Worm (Caenorhabditis elegans) whole organism, L4 larva: Measurements from ENCODE around the gene acs-1.
A peak's percentile ranks its signal among the peaks of the same experiment; 100 is the strongest.

Source experiments
- F26F4.8 ChIP-seq: fragments of 200-800 bp; sonication (Bioruptor generic); conservative IDR thresholded peaks from 2 replicates; pipeline ENCODE4 v1.3.6; 2022; ENCODE audit warnings: missing genetic modification characterization, missing compliant biosample characterization
- T20F7.1 ChIP-seq: fragments of 200-800 bp; sonication (Bioruptor generic); optimal IDR thresholded peaks from 2 replicates; lab custom pipeline; 2018; ENCODE audit warnings: mild to moderate bottlenecking, missing genetic modification characterization, missing compliant biosample characterization
- Y75B8A.6 ChIP-seq: fragments of 200-800 bp; sonication (Bioruptor generic); IDR thresholded peaks from 2 replicates; pipeline ENCODE4 v1.3.6; 2022; ENCODE audit warnings: missing genetic modification reagents, missing genetic modification characterization, missing compliant biosample characterization
- aha-1 ChIP-seq: fragments of 150-350 bp; peaks from one replicate; lab custom pipeline; 2014; ENCODE audit warnings: missing biosample characterization, missing genetic modification characterization
- ama-1 ChIP-seq: fragments of 150-350 bp; optimal IDR thresholded peaks from 2 replicates; lab custom pipeline; 2014; ENCODE audit warnings: inconsistent platforms, mixed read lengths
- ceh-20 ChIP-seq: fragments of 200-800 bp; sonication (Bioruptor generic); IDR thresholded peaks from 2 replicates; pipeline ENCODE4 v1.3.6; 2022; ENCODE audit warnings: missing genetic modification reagents, missing genetic modification characterization, missing compliant biosample characterization
- ceh-44 ChIP-seq: fragments of 200-800 bp; sonication (Bioruptor generic); IDR thresholded peaks from 2 replicates; pipeline ENCODE4 v1.3.6; 2022; ENCODE audit warnings: missing genetic modification reagents, missing genetic modification characterization, missing compliant biosample characterization
- cey-2 ChIP-seq: sonication (generic microtip); optimal IDR thresholded peaks from 3 replicates; lab custom pipeline; 2017; ENCODE audit warnings: missing genetic modification characterization, mild to moderate bottlenecking, missing compliant biosample characterization, antibody characterized with exemption, borderline replicate concordance; ENCODE audit not compliant: insufficient read depth
- ctbp-1 ChIP-seq: fragments of 200-800 bp; sonication (Bioruptor generic); IDR thresholded peaks from 2 replicates; pipeline ENCODE4 v1.3.6; 2022; ENCODE audit warnings: missing genetic modification reagents, missing genetic modification characterization, missing compliant biosample characterization
- daf-16 ChIP-seq, 3 experiments: sonication (generic microtip); optimal IDR thresholded peaks; 2 replicates each; lab custom pipeline; 2016 to 2017; ENCODE audit warnings: missing genetic modification characterization in 3 of 3, missing genetic modification reagents in 3 of 3, mild to moderate bottlenecking in 2 of 3, missing compliant biosample characterization in 2 of 3, missing biosample characterization in 1 of 3, moderate library complexity in 1 of 3
- dmd-6 ChIP-seq: fragments of 200-800 bp; sonication (Bioruptor generic); IDR thresholded peaks from 2 replicates; pipeline ENCODE4 v1.3.6; 2022; ENCODE audit warnings: missing genetic modification reagents, missing genetic modification characterization, missing compliant biosample characterization
- dmd-9 ChIP-seq: fragments of 200-800 bp; sonication (Bioruptor generic); IDR thresholded peaks from 2 replicates; pipeline ENCODE4 v1.3.6; 2022; ENCODE audit warnings: missing genetic modification reagents, missing genetic modification characterization, missing compliant biosample characterization
- dve-1 ChIP-seq: sonication (generic microtip); optimal IDR thresholded peaks from 2 replicates; lab custom pipeline; 2017; ENCODE audit warnings: antibody characterized with exemption, mild to moderate bottlenecking, missing genetic modification characterization, missing compliant biosample characterization; ENCODE audit not compliant: insufficient read depth
- fos-1 ChIP-seq: fragments of 150-350 bp; optimal IDR thresholded peaks from 2 replicates; lab custom pipeline; 2014; ENCODE audit warnings: missing biosample characterization, missing genetic modification characterization
- hif-1 ChIP-seq, 2 experiments: sonication (generic microtip); optimal IDR thresholded peaks; 2 replicates each; lab custom pipeline; 2016 to 2017; ENCODE audit warnings: missing compliant biosample characterization in 2 of 2, missing genetic modification characterization in 2 of 2, missing genetic modification reagents in 2 of 2, missing genotype in 2 of 2, mild to moderate bottlenecking in 1 of 2
- hlh-11 ChIP-seq: fragments of 200-800 bp; sonication (Bioruptor generic); optimal IDR thresholded peaks from 2 replicates; lab custom pipeline; 2018; ENCODE audit warnings: mild to moderate bottlenecking, missing genetic modification characterization, missing compliant biosample characterization
- hlh-30 ChIP-seq: sonication (generic microtip); optimal IDR thresholded peaks from 2 replicates; lab custom pipeline; 2017; ENCODE audit warnings: antibody characterized with exemption, mild to moderate bottlenecking, missing genetic modification characterization, missing compliant biosample characterization; ENCODE audit not compliant: insufficient read depth
- hmg-1.1 ChIP-seq: fragments of 200-800 bp; sonication (Bioruptor generic); IDR thresholded peaks from 2 replicates; pipeline ENCODE4 v1.3.6; 2022; ENCODE audit warnings: missing genetic modification reagents, missing genetic modification characterization, missing compliant biosample characterization
- lin-1 ChIP-seq: fragments of 200-800 bp; sonication (Bioruptor generic); IDR thresholded peaks from 2 replicates; pipeline ENCODE4 v1.3.6; 2022; ENCODE audit warnings: missing genetic modification reagents, missing genetic modification characterization, missing compliant biosample characterization
- lin-13 ChIP-seq: fragments of 150-350 bp; optimal IDR thresholded peaks from 2 replicates; lab custom pipeline; 2014; ENCODE audit warnings: missing biosample characterization, missing genetic modification reagents, missing genetic modification characterization
- lin-15B ChIP-seq: fragments of 150-350 bp; sonication (generic microtip); optimal IDR thresholded peaks from 3 replicates; lab custom pipeline; 2014; ENCODE audit warnings: missing biosample characterization, missing genetic modification characterization
- lsy-2 ChIP-seq, 2 experiments: fragments of 150-350 bp in 1 of 2; sonication (generic microtip) in 1 of 2; optimal IDR thresholded peaks; 2 replicates each; lab custom pipeline; 2014 to 2017; ENCODE audit warnings: missing biosample characterization in 2 of 2, missing genetic modification characterization in 2 of 2
- madf-5 ChIP-seq, 2 experiments: fragments of 200-800 bp; sonication (Bioruptor generic); IDR thresholded peaks; 2 replicates each; pipeline ENCODE4 v1.3.6; 2022; ENCODE audit warnings: missing compliant biosample characterization in 2 of 2, missing genetic modification characterization in 2 of 2
- madf-9 ChIP-seq: fragments of 200-800 bp; sonication (Bioruptor generic); conservative IDR thresholded peaks from 2 replicates; pipeline ENCODE4 v1.3.6; 2022; ENCODE audit warnings: missing genetic modification reagents, missing genetic modification characterization, missing compliant biosample characterization
- mdl-1 ChIP-seq, 2 experiments: fragments of 150-350 bp in 1 of 2; sonication (generic microtip) in 1 of 2; optimal IDR thresholded peaks; 2 replicates each; lab custom pipeline; 2014 to 2017; ENCODE audit warnings: missing biosample characterization in 2 of 2, missing genetic modification characterization in 2 of 2
- mdt-29 ChIP-seq: fragments of 200-800 bp; sonication (Bioruptor generic); IDR thresholded peaks from 2 replicates; pipeline ENCODE4 v1.3.6; 2022; ENCODE audit warnings: missing genetic modification reagents, missing genetic modification characterization, missing compliant biosample characterization
- mep-1 ChIP-seq: fragments of 150-350 bp; sonication (generic microtip); optimal IDR thresholded peaks from 3 replicates; lab custom pipeline; 2014; ENCODE audit warnings: missing biosample characterization, missing genetic modification characterization
- mes-2 ChIP-seq: sonication (generic microtip); optimal IDR thresholded peaks from 2 replicates; lab custom pipeline; 2016; ENCODE audit warnings: missing genotype, mild to moderate bottlenecking, missing genetic modification characterization, missing compliant biosample characterization; ENCODE audit not compliant: poor library complexity, severe bottlenecking
- mxl-3 ChIP-seq: fragments of 200-800 bp; sonication (Bioruptor generic); optimal IDR thresholded peaks from 2 replicates; lab custom pipeline; 2018; ENCODE audit warnings: mild to moderate bottlenecking, missing genetic modification characterization, missing compliant biosample characterization
- nhr-10 ChIP-seq: fragments of 150-350 bp; optimal IDR thresholded peaks from 2 replicates; lab custom pipeline; 2014; ENCODE audit warnings: missing biosample characterization, missing genetic modification characterization
- nhr-25 ChIP-seq: sonication (generic microtip); optimal IDR thresholded peaks from 2 replicates; lab custom pipeline; 2017; ENCODE audit warnings: missing genetic modification characterization, mild to moderate bottlenecking, missing compliant biosample characterization, antibody characterized with exemption, moderate library complexity, borderline replicate concordance; ENCODE audit not compliant: insufficient read depth
- nhr-28 ChIP-seq: fragments of 150-350 bp; optimal IDR thresholded peaks from 2 replicates; lab custom pipeline; 2014; ENCODE audit warnings: missing biosample characterization, missing genetic modification characterization
- nhr-41 ChIP-seq: fragments of 200-800 bp; sonication (Bioruptor generic); IDR thresholded peaks from 2 replicates; pipeline ENCODE4 v1.3.6; 2022; ENCODE audit warnings: missing genetic modification reagents, missing genetic modification characterization, missing compliant biosample characterization
- nhr-48 ChIP-seq: sonication (generic microtip); optimal IDR thresholded peaks from 2 replicates; lab custom pipeline; 2016; ENCODE audit warnings: mild to moderate bottlenecking, missing genetic modification characterization, missing compliant biosample characterization
- nhr-6 ChIP-seq: fragments of 150-350 bp; optimal IDR thresholded peaks from 2 replicates; lab custom pipeline; 2014; ENCODE audit warnings: missing biosample characterization, missing genetic modification characterization
- php-3 ChIP-seq: fragments of 200-800 bp; sonication (Bioruptor generic); IDR thresholded peaks from 2 replicates; pipeline ENCODE4 v1.3.6; 2022; ENCODE audit warnings: missing genetic modification reagents, missing genetic modification characterization, missing compliant biosample characterization
- spr-1 ChIP-seq: sonication (generic microtip); optimal IDR thresholded peaks from 2 replicates; lab custom pipeline; 2016; ENCODE audit warnings: mild to moderate bottlenecking, missing genetic modification characterization, missing compliant biosample characterization
- spr-3 ChIP-seq: fragments of 200-800 bp; sonication (Bioruptor generic); optimal IDR thresholded peaks from 2 replicates; lab custom pipeline; 2018; ENCODE audit warnings: mild to moderate bottlenecking, missing genetic modification characterization, missing compliant biosample characterization
- tag-97 ChIP-seq: fragments of 200-800 bp; sonication (Bioruptor generic); IDR thresholded peaks from 2 replicates; pipeline ENCODE4 v1.3.6; 2022; ENCODE audit warnings: missing genetic modification characterization, missing compliant biosample characterization
- tra-1 ChIP-seq: fragments of 200-800 bp; sonication (Bioruptor generic); IDR thresholded peaks from 2 replicates; pipeline ENCODE4 v1.3.6; 2022; ENCODE audit warnings: missing genetic modification reagents, missing genetic modification characterization, missing compliant biosample characterization
- unc-62 ChIP-seq, 3 experiments: fragments of 150-350 bp in 1 of 3; sonication (generic microtip); optimal IDR thresholded peaks in 2 of 3; peaks in 1 of 3; 1 replicate in 1 of 3; 2 replicates in 2 of 3; lab custom pipeline; 2014 to 2017; ENCODE audit warnings: missing biosample characterization in 3 of 3, missing genetic modification characterization in 3 of 3, missing genetic modification reagents in 3 of 3, missing genotype in 1 of 3
- zfp-2 ChIP-seq: sonication (generic microtip); optimal IDR thresholded peaks from 2 replicates; lab custom pipeline; 2016; ENCODE audit warnings: mild to moderate bottlenecking, missing genetic modification characterization, missing compliant biosample characterization
- zip-2 ChIP-seq: fragments of 150-350 bp; optimal IDR thresholded peaks from 2 replicates; lab custom pipeline; 2014; ENCODE audit warnings: missing biosample characterization, missing genetic modification characterization
- ztf-11 ChIP-seq: fragments of 150-350 bp; optimal IDR thresholded peaks from 2 replicates; lab custom pipeline; 2014; ENCODE audit warnings: missing biosample characterization, missing genetic modification characterization

acs-1 gene

ce11 chrV:6517305-6518224, 7.2 kb upstream of the acs-1 start:
- TF ChIP-seq spr-1 (tag; lab: Kevin White, UChicago) (no peak), dve-1 (tag; lab: Kevin White, UChicago) (peak; percentile 81), T20F7.1 (no peak), lin-1 (GFP tag; lab: Robert Waterston, UW) (no peak), unc-62 (GFP tag; optimal IDR thresholded peaks at IDR 0.05 in 1 of 2; lab: Kevin White, UChicago) (peak in 1 of 2 experiments; percentile 98), unc-62 (tag; optimal IDR thresholded peaks at IDR 0.05; lab: Kevin White, UChicago) (no peak), madf-5 (GFP tag; IDR thresholded peaks at IDR 0.05; lab: Robert Waterston, UW) (no peak), nhr-10 (tag; lab: Kevin White, UChicago) (no peak), hmg-1.1 (GFP tag; lab: Robert Waterston, UW) (no peak), mdl-1 (tag; optimal IDR thresholded peaks at IDR 0.05; lab: Kevin White, UChicago) (peak in 1 of 2 experiments; percentile 63), hlh-11 (tag; lab: Kevin White, UChicago) (peak; percentile 56), tag-97 (GFP tag; lab: Robert Waterston, UW) (no peak), hif-1 (tag; optimal IDR thresholded peaks at IDR 0.05; lab: Kevin White, UChicago) (peak; percentile 85 to 99), mes-2 (tag; lab: Kevin White, UChicago) (no peak), madf-9 (GFP tag; lab: Robert Waterston, UW) (no peak), ceh-44 (GFP tag; lab: Robert Waterston, UW) (no peak), ctbp-1 (GFP tag; lab: Robert Waterston, UW) (0 out of 2 replicates have a peak, but pooled peaks have one; percentile 21), dmd-6 (GFP tag; lab: Robert Waterston, UW) (peak; percentile 40), nhr-25 (tag; lab: Kevin White, UChicago) (peak; percentile 90), php-3 (0 out of 2 replicates have a peak, but pooled peaks have one; percentile 18), nhr-48 (tag; lab: Kevin White, UChicago) (peak; percentile 35), lin-13 (GFP tag; lab: Kevin White, UChicago) (peak; percentile 8), nhr-28 (tag; lab: Kevin White, UChicago) (peak; percentile 38), fos-1 (no peak), hlh-30 (tag; lab: Kevin White, UChicago) (peak; percentile 93), ama-1 (peak; percentile 88), tra-1 (GFP tag; lab: Robert Waterston, UW) (no peak), mep-1 (tag; lab: Kevin White, UChicago) (peak; percentile 81), daf-16 (GFP tag; optimal IDR thresholded peaks at IDR 0.05; lab: Kevin White, UChicago) (no peak), daf-16 (tag; optimal IDR thresholded peaks at IDR 0.05; lab: Kevin White, UChicago) (peak; percentile 10), zfp-2 (tag; lab: Kevin White, UChicago) (no peak), zip-2 (tag; lab: Kevin White, UChicago) (no peak), Y75B8A.6 (GFP tag; lab: Robert Waterston, UW) (no peak), ztf-11 (tag; lab: Kevin White, UChicago) (no peak), nhr-6 (tag; lab: Kevin White, UChicago) (peak; percentile 64), mdt-29 (GFP tag; lab: Robert Waterston, UW) (no peak), ceh-20 (peak; percentile 56; the same call in 1 of the 2 replicates), nhr-41 (GFP tag; lab: Robert Waterston, UW) (no peak), spr-3 (GFP tag; lab: Kevin White, UChicago) (no peak), lin-15B (tag; lab: Kevin White, UChicago) (no peak), mxl-3 (GFP tag; lab: Kevin White, UChicago) (peak; percentile 47), dmd-9 (GFP tag; lab: Robert Waterston, UW) (no peak), lsy-2 (tag; optimal IDR thresholded peaks at IDR 0.05; lab: Kevin White, UChicago) (peak in 1 of 2 experiments; percentile 68), F26F4.8 (GFP tag; lab: Robert Waterston, UW) (no peak), aha-1 (tag; lab: Kevin White, UChicago) (peak; percentile 99), cey-2 (tag; lab: Kevin White, UChicago) (peak; percentile 47)
